Worm (Caenorhabditis elegans) whole organism, L1 larva: ENCODE data around the gene npa-1.

Experiments
- C34B4.2 ChIP-seq: sonication (generic microtip); optimal IDR thresholded peaks from 2 replicates; lab custom pipeline; 2017; ENCODE audit warnings: mild to moderate bottlenecking, missing genetic modification characterization, missing compliant biosample characterization
- Y116A8C.19 ChIP-seq: sonication (generic microtip); optimal IDR thresholded peaks from 2 replicates; lab custom pipeline; 2016; ENCODE audit warnings: missing compliant biosample characterization, missing genetic modification characterization, borderline replicate concordance
- aha-1 ChIP-seq: fragments of 150-350 bp; optimal IDR thresholded peaks from 2 replicates; lab custom pipeline; 2014; ENCODE audit warnings: missing biosample characterization, missing genetic modification characterization
- alr-1 ChIP-seq: fragments of 200-800 bp; sonication (Bioruptor generic); optimal IDR thresholded peaks from 2 replicates; lab custom pipeline; 2018; ENCODE audit warnings: borderline replicate concordance, mild to moderate bottlenecking, missing genetic modification characterization, missing compliant biosample characterization
- aly-2 ChIP-seq: fragments of 150-350 bp; optimal IDR thresholded peaks from 2 replicates; lab custom pipeline; 2014; ENCODE audit warnings: missing biosample characterization, missing genetic modification characterization
- ama-1 ChIP-seq: fragments of 150-350 bp; optimal IDR thresholded peaks from 2 replicates; lab custom pipeline; 2014
- blmp-1 ChIP-seq: fragments of 150-350 bp; optimal IDR thresholded peaks from 2 replicates; lab custom pipeline; 2014; ENCODE audit warnings: missing biosample characterization, missing genetic modification characterization
- ceh-63 ChIP-seq: fragments of 200-800 bp; sonication (Bioruptor generic); optimal IDR thresholded peaks from 2 replicates; lab custom pipeline; 2018; ENCODE audit warnings: mild to moderate bottlenecking, missing genetic modification characterization, missing compliant biosample characterization
- ceh-8 ChIP-seq: fragments of 200-800 bp; sonication (Bioruptor generic); optimal IDR thresholded peaks from 2 replicates; lab custom pipeline; 2018; ENCODE audit warnings: mild to moderate bottlenecking, missing genetic modification characterization, moderate library complexity, missing compliant biosample characterization
- ceh-88 ChIP-seq: fragments of 200-800 bp; sonication (Bioruptor generic); IDR thresholded peaks from 2 replicates; pipeline ENCODE4 v1.3.6; 2022; ENCODE audit warnings: missing genetic modification characterization, missing compliant biosample characterization
- dpl-1 ChIP-seq, 3 experiments: fragments of 150-350 bp in 2 of 3; sonication (generic microtip) in 1 of 3; optimal IDR thresholded peaks; 2 replicates each; lab custom pipeline; 2014 to 2017; ENCODE audit warnings: missing biosample characterization in 3 of 3, missing genetic modification characterization in 3 of 3, missing genetic modification reagents in 3 of 3
- dsc-1 ChIP-seq: sonication (generic microtip); optimal IDR thresholded peaks from 2 replicates; lab custom pipeline; 2016; ENCODE audit warnings: mild to moderate bottlenecking, missing genetic modification characterization, missing compliant biosample characterization
- efl-1 ChIP-seq, 4 experiments: fragments of 150-350 bp; optimal IDR thresholded peaks in 3 of 4; peaks in 1 of 4; 1 replicate in 1 of 4; 2 replicates in 3 of 4; lab custom pipeline; 2014; ENCODE audit warnings: missing biosample characterization in 2 of 4, missing genetic modification characterization in 2 of 4, missing genetic modification reagents in 2 of 4
- efl-3 ChIP-seq: fragments of 200-800 bp; sonication (Bioruptor generic); optimal IDR thresholded peaks from 2 replicates; lab custom pipeline; 2018; ENCODE audit warnings: mild to moderate bottlenecking, missing genetic modification characterization, missing compliant biosample characterization
- elt-2 ChIP-seq: sonication (generic microtip); optimal IDR thresholded peaks from 2 replicates; lab custom pipeline; 2016; ENCODE audit warnings: missing genetic modification characterization, mild to moderate bottlenecking, inconsistent platforms, missing compliant biosample characterization, missing genetic modification reagents
- elt-3 ChIP-seq, 6 experiments: fragments of 150-350 bp in 1 of 6; sonication (generic microtip); optimal IDR thresholded peaks; 2 replicates each; lab custom pipeline; 2017 to 2018; ENCODE audit warnings: missing biosample characterization in 6 of 6, missing genetic modification characterization in 6 of 6, inconsistent platforms in 1 of 6
- ets-5 ChIP-seq: fragments of 200-800 bp; sonication (Bioruptor generic); IDR thresholded peaks from 2 replicates; pipeline ENCODE4 v1.3.6; 2022; ENCODE audit warnings: missing genetic modification characterization, missing compliant biosample characterization
- fkh-10 ChIP-seq: sonication (generic microtip); optimal IDR thresholded peaks from 2 replicates; lab custom pipeline; 2017; ENCODE audit warnings: missing biosample characterization, missing genetic modification reagents, missing genetic modification characterization
- fkh-4 ChIP-seq: sonication (generic microtip); optimal IDR thresholded peaks from 2 replicates; lab custom pipeline; 2016; ENCODE audit warnings: missing compliant biosample characterization, missing genetic modification characterization, borderline replicate concordance
- hlh-4 ChIP-seq: sonication (generic microtip); optimal IDR thresholded peaks from 2 replicates; lab custom pipeline; 2016; ENCODE audit warnings: mild to moderate bottlenecking, missing genetic modification characterization, missing compliant biosample characterization
- irx-1 ChIP-seq: sonication (generic microtip); optimal IDR thresholded peaks from 2 replicates; lab custom pipeline; 2016; ENCODE audit warnings: missing genetic modification characterization, missing compliant biosample characterization
- isw-1 ChIP-seq: fragments of 200-800 bp; sonication (Bioruptor generic); IDR thresholded peaks from 2 replicates; pipeline ENCODE4 v1.3.6; 2022; ENCODE audit warnings: missing genetic modification characterization, missing compliant biosample characterization
- jun-1 ChIP-seq: fragments of 150-350 bp; optimal IDR thresholded peaks from 2 replicates; lab custom pipeline; 2014; ENCODE audit warnings: missing biosample characterization, missing genetic modification reagents, missing genetic modification characterization
- lin-13 ChIP-seq: fragments of 150-350 bp; optimal IDR thresholded peaks from 2 replicates; lab custom pipeline; 2014; ENCODE audit warnings: missing biosample characterization, missing genetic modification reagents, missing genetic modification characterization
- lin-39 ChIP-seq: fragments of 150-350 bp; optimal IDR thresholded peaks from 2 replicates; lab custom pipeline; 2014; ENCODE audit warnings: missing biosample characterization, missing genetic modification reagents, missing genetic modification characterization
- lsy-2 ChIP-seq, 2 experiments: fragments of 150-350 bp; optimal IDR thresholded peaks; 2 replicates each; lab custom pipeline; 2014; ENCODE audit warnings: missing biosample characterization in 2 of 2, missing genetic modification characterization in 2 of 2
- mdl-1 ChIP-seq, 2 experiments: fragments of 150-350 bp; optimal IDR thresholded peaks; 2 replicates each; lab custom pipeline; 2014 to 2017; ENCODE audit warnings: missing biosample characterization in 2 of 2, missing genetic modification characterization in 2 of 2, inconsistent platforms in 1 of 2
- mef-2 ChIP-seq: fragments of 150-350 bp; optimal IDR thresholded peaks from 2 replicates; lab custom pipeline; 2014; ENCODE audit warnings: missing biosample characterization, missing genetic modification characterization
- mep-1 ChIP-seq: fragments of 150-350 bp; optimal IDR thresholded peaks from 2 replicates; lab custom pipeline; 2014; ENCODE audit warnings: missing biosample characterization, missing genetic modification characterization
- nhr-28 ChIP-seq: fragments of 150-350 bp; optimal IDR thresholded peaks from 2 replicates; lab custom pipeline; 2014; ENCODE audit warnings: missing biosample characterization, missing genetic modification characterization
- nhr-76 ChIP-seq: sonication (generic microtip); optimal IDR thresholded peaks from 2 replicates; lab custom pipeline; 2017; ENCODE audit warnings: missing biosample characterization, missing genetic modification characterization
- nhr-77 ChIP-seq: fragments of 150-350 bp; optimal IDR thresholded peaks from 2 replicates; lab custom pipeline; 2014; ENCODE audit warnings: missing biosample characterization, missing genetic modification characterization
- nhr-85 ChIP-seq: sonication (generic microtip); peaks from one replicate; lab custom pipeline; 2016; ENCODE audit warnings: missing genetic modification characterization, inconsistent platforms, missing compliant biosample characterization
- nhr-90 ChIP-seq: sonication (generic microtip); optimal IDR thresholded peaks from 2 replicates; lab custom pipeline; 2016; ENCODE audit warnings: mild to moderate bottlenecking, missing genetic modification characterization, missing compliant biosample characterization; ENCODE audit not compliant: poor library complexity
- pax-3 ChIP-seq: fragments of 200-800 bp; sonication (Bioruptor generic); optimal IDR thresholded peaks from 2 replicates; lab custom pipeline; 2018; ENCODE audit warnings: mild to moderate bottlenecking, missing genetic modification characterization, moderate library complexity, missing compliant biosample characterization
- snpc-4 ChIP-seq: fragments of 150-350 bp; optimal IDR thresholded peaks from 2 replicates; lab custom pipeline; 2014; ENCODE audit warnings: missing biosample characterization, missing genetic modification characterization
- sox-4 ChIP-seq: sonication (generic microtip); optimal IDR thresholded peaks from 2 replicates; lab custom pipeline; 2016; ENCODE audit warnings: missing genetic modification characterization, missing compliant biosample characterization
- sup-37 ChIP-seq: fragments of 200-800 bp; sonication (Bioruptor generic); optimal IDR thresholded peaks from 2 replicates; lab custom pipeline; 2018; ENCODE audit warnings: mild to moderate bottlenecking, missing genetic modification characterization, missing compliant biosample characterization
- swsn-7 ChIP-seq: sonication (generic microtip); optimal IDR thresholded peaks from 2 replicates; lab custom pipeline; 2016; ENCODE audit warnings: missing genetic modification characterization, missing compliant biosample characterization
- tbx-2 ChIP-seq: sonication (generic microtip); optimal IDR thresholded peaks from 2 replicates; lab custom pipeline; 2016; ENCODE audit warnings: missing genetic modification characterization, missing compliant biosample characterization
- tlp-1 ChIP-seq: fragments of 150-350 bp; optimal IDR thresholded peaks from 2 replicates; lab custom pipeline; 2014; ENCODE audit warnings: missing biosample characterization, missing genetic modification characterization
- unc-30 ChIP-seq: sonication (generic microtip); optimal IDR thresholded peaks from 2 replicates; lab custom pipeline; 2017; ENCODE audit warnings: missing biosample characterization, missing genetic modification characterization
- unc-86 ChIP-seq: sonication (generic microtip); optimal IDR thresholded peaks from 2 replicates; lab custom pipeline; 2016; ENCODE audit warnings: missing genetic modification characterization, missing compliant biosample characterization
- xbp-1 ChIP-seq: sonication (generic microtip); optimal IDR thresholded peaks from 2 replicates; lab custom pipeline; 2016; ENCODE audit warnings: missing genetic modification characterization, missing compliant biosample characterization

npa-1 gene

ce11 chrV:7112223-7112622 lies 36.6 kb downstream of the npa-1 start:
- no peak for TF ChIP-seq blmp-1 (tag; lab: Kevin White, UChicago)
- TF ChIP-seq aly-2 (tag; lab: Kevin White, UChicago), result no peak
- no peak for TF ChIP-seq pax-3 (tag; lab: Kevin White, UChicago)
- TF ChIP-seq sox-4 (tag; lab: Kevin White, UChicago), result no peak
- TF ChIP-seq tbx-2 (tag; lab: Kevin White, UChicago), result no peak
- TF ChIP-seq alr-1 (tag; lab: Kevin White, UChicago), result no peak
- peak; percentile 84 for TF ChIP-seq ceh-63
- TF ChIP-seq isw-1 (GFP tag; lab: Robert Waterston, UW), result no peak
- TF ChIP-seq, all 84 proteins: peak for 1

DNA sequence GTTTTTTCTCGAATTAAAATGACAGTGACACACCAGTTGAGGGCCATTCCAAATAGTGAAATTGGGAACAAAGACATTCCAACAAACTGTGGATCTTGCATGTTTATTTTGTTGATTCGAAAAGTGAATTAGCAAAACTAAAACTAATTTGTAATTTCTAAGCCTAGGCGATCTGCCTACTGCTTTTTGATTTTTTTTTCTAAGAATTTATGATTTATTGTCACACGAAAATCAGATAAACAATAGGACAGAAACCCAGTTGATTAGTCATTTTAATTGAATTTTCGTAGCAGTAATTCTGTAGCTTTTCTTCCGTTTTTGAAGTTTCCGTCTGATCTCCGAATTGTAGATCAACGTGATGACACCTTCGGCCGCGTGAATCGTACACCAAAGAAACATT lies 43.2 kb downstream of the npa-1 start, which contains the start of gene srx-33:
TSS of gene srx-33 (minus strand) at position 101 of the 400 bp plus-strand sequence.
- no peak for TF ChIP-seq efl-1 (optimal IDR thresholded peaks at IDR 0.05; lab: Kevin White, UChicago)
- no peak for TF ChIP-seq efl-1 (GFP tag; optimal IDR thresholded peaks at IDR 0.05 in 1 of 2; lab: Kevin White, UChicago)
- no peak for TF ChIP-seq unc-86 (tag; lab: Kevin White, UChicago)
- TF ChIP-seq pax-3 (tag; lab: Kevin White, UChicago), result no peak
- no peak for TF ChIP-seq jun-1 (tag; lab: Kevin White, UChicago)
- TF ChIP-seq tlp-1 (tag; lab: Kevin White, UChicago), result no peak
- no peak for TF ChIP-seq aha-1 (tag; lab: Kevin White, UChicago)
- no peak for TF ChIP-seq mep-1 (tag; lab: Kevin White, UChicago)
- no peak for TF ChIP-seq irx-1 (tag; lab: Kevin White, UChicago)
- TF ChIP-seq fkh-10 (GFP tag; lab: Kevin White, UChicago), result no peak
- no peak for TF ChIP-seq elt-2 (tag; lab: Kevin White, UChicago)
- TF ChIP-seq nhr-28 (tag; lab: Kevin White, UChicago), result no peak
- no peak for TF ChIP-seq snpc-4 (tag; lab: Kevin White, UChicago)
- TF ChIP-seq isw-1 (GFP tag; lab: Robert Waterston, UW), result no peak
- no peak for TF ChIP-seq hlh-4 (tag; lab: Kevin White, UChicago)
- TF ChIP-seq dsc-1 (tag; lab: Kevin White, UChicago), result no peak

- TF ChIP-seq nhr-90 (tag; lab: Kevin White, UChicago) (no peak), nhr-28 (tag; lab: Kevin White, UChicago) (no peak), alr-1 (tag; lab: Kevin White, UChicago) (no peak), efl-3 (GFP tag; lab: Kevin White, UChicago) (no peak), nhr-85 (tag; lab: Kevin White, UChicago) (no peak)
Observed at ce11 chrV:7120168-7120567, 44.6 kb downstream of the npa-1 start, which contains the start of gene srx-34. srx-34 (minus strand) TSS chrV:7120268.

ce11 chrV:7123188-7123708 lies 47.7 kb downstream of the npa-1 start, which contains the start of gene lmd-5:
lmd-5 (plus strand) TSS chrV:7123658.
- TF ChIP-seq efl-3 (GFP tag; lab: Kevin White, UChicago) (no peak), sup-37 (no peak), lin-39 (tag; lab: Kevin White, UChicago) (no peak), dpl-1 (GFP tag; optimal IDR thresholded peaks at IDR 0.05; lab: Kevin White, UChicago) (no peak), ceh-88 (GFP tag; lab: Robert Waterston, UW) (no peak), ama-1 (no peak), xbp-1 (tag; lab: Kevin White, UChicago) (no peak), Y116A8C.19 (tag; lab: Kevin White, UChicago) (no peak), C34B4.2 (tag; lab: Kevin White, UChicago) (no peak), lsy-2 (tag; optimal IDR thresholded peaks at IDR 0.05; lab: Kevin White, UChicago) (no peak)

DNA sequence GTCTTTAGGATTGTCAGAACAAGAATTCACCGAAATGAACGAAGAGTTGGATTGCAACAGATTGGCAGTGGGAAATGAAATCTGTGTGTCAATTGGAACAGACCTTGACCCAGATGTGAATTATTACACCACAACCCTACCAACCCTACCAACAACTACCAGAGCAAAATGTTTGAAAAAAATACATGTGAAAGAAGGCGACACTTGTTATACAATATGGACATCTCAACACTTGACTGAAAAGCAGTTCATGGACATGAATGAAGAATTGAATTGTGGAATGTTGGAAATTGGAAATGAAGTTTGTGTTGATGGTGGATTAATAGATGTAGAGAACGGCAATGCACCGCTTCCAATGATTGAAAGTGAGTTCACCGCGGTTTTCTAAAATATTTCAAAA lies 48.4 kb downstream of the npa-1 start:
- TF ChIP-seq irx-1 (tag; lab: Kevin White, UChicago) (no peak), swsn-7 (tag; lab: Kevin White, UChicago) (no peak), sup-37 (no peak), mdl-1 (tag; optimal IDR thresholded peaks at IDR 0.05; lab: Kevin White, UChicago) (no peak), elt-3 (tag; optimal IDR thresholded peaks at IDR 0.05; lab: Kevin White, UChicago) (no peak), nhr-77 (no peak), ets-5 (GFP tag; lab: Robert Waterston, UW) (no peak), lin-13 (GFP tag; lab: Kevin White, UChicago) (no peak), nhr-76 (tag; lab: Kevin White, UChicago) (no peak), fkh-4 (no peak), unc-86 (tag; lab: Kevin White, UChicago) (no peak), ceh-8 (no peak), mef-2 (tag; lab: Kevin White, UChicago) (no peak), sox-4 (tag; lab: Kevin White, UChicago) (no peak), unc-30 (tag; lab: Kevin White, UChicago) (no peak)
